Worm (Caenorhabditis elegans) whole organism, L2 larva: ENCODE measurements around the gene B0334.10.

Experiments used
- C34F6.9 ChIP-seq: fragments of 150-350 bp; optimal IDR thresholded peaks from 2 replicates; lab custom pipeline; 2014; ENCODE audit warnings: missing biosample characterization, missing genetic modification characterization
- F13H6.1 ChIP-seq: sonication (generic microtip); optimal IDR thresholded peaks from 2 replicates; lab custom pipeline; 2016; ENCODE audit warnings: missing genetic modification characterization, missing compliant biosample characterization
- Y55F3AM.14 ChIP-seq: fragments of 200-800 bp; sonication (Bioruptor generic); optimal IDR thresholded peaks from 2 replicates; lab custom pipeline; 2018; ENCODE audit warnings: mild to moderate bottlenecking, missing genetic modification characterization, missing compliant biosample characterization
- ZK546.5 ChIP-seq: sonication (generic microtip); optimal IDR thresholded peaks from 2 replicates; lab custom pipeline; 2017; ENCODE audit warnings: missing biosample characterization, missing genetic modification characterization
- alr-1 ChIP-seq: fragments of 150-350 bp; optimal IDR thresholded peaks from 2 replicates; lab custom pipeline; 2014; ENCODE audit warnings: missing biosample characterization, missing genetic modification characterization
- aly-2 ChIP-seq: fragments of 150-350 bp; optimal IDR thresholded peaks from 2 replicates; lab custom pipeline; 2014; ENCODE audit warnings: missing biosample characterization, missing genetic modification characterization
- blmp-1 ChIP-seq: sonication (generic microtip); optimal IDR thresholded peaks from 2 replicates; lab custom pipeline; 2017; ENCODE audit warnings: missing genetic modification characterization, mild to moderate bottlenecking, missing compliant biosample characterization, antibody characterized with exemption, moderate library complexity; ENCODE audit not compliant: insufficient read depth
- ceh-16 ChIP-seq: fragments of 150-350 bp; optimal IDR thresholded peaks from 2 replicates; lab custom pipeline; 2014; ENCODE audit warnings: missing biosample characterization, missing genetic modification characterization
- ceh-82 ChIP-seq: fragments of 150-350 bp; optimal IDR thresholded peaks from 2 replicates; lab custom pipeline; 2014; ENCODE audit warnings: missing biosample characterization, missing genetic modification characterization
- crh-2 ChIP-seq: sonication (generic microtip); optimal IDR thresholded peaks from 2 replicates; lab custom pipeline; 2017; ENCODE audit warnings: missing biosample characterization, missing genetic modification characterization
- dmd-4 ChIP-seq: sonication (generic microtip); optimal IDR thresholded peaks from 2 replicates; lab custom pipeline; 2017; ENCODE audit warnings: missing biosample characterization, missing genetic modification characterization
- egl-27 ChIP-seq: sonication (generic microtip); optimal IDR thresholded peaks from 3 replicates; lab custom pipeline; 2017; ENCODE audit warnings: missing biosample characterization, missing genetic modification reagents, missing genetic modification characterization
- elt-1 ChIP-seq: fragments of 150-350 bp; optimal IDR thresholded peaks from 2 replicates; lab custom pipeline; 2014; ENCODE audit warnings: missing biosample characterization, missing genetic modification characterization
- elt-3 ChIP-seq: sonication (generic microtip); optimal IDR thresholded peaks from 2 replicates; lab custom pipeline; 2017; ENCODE audit warnings: missing biosample characterization, missing genetic modification characterization
- fos-1 ChIP-seq: fragments of 150-350 bp; optimal IDR thresholded peaks from 2 replicates; lab custom pipeline; 2014; ENCODE audit warnings: missing biosample characterization, missing genetic modification characterization
- gmeb-1 ChIP-seq: fragments of 150-350 bp; optimal IDR thresholded peaks from 2 replicates; lab custom pipeline; 2014; ENCODE audit warnings: missing biosample characterization, missing genetic modification characterization
- lin-11 ChIP-seq: fragments of 150-350 bp; sonication (generic microtip); optimal IDR thresholded peaks from 2 replicates; lab custom pipeline; 2014; ENCODE audit warnings: missing biosample characterization, missing genetic modification characterization, inconsistent platforms, mixed read lengths
- lin-13 ChIP-seq: fragments of 150-350 bp; optimal IDR thresholded peaks from 2 replicates; lab custom pipeline; 2014; ENCODE audit warnings: missing biosample characterization, missing genetic modification reagents, missing genetic modification characterization
- lin-39 ChIP-seq: fragments of 150-350 bp; optimal IDR thresholded peaks from 2 replicates; lab custom pipeline; 2014; ENCODE audit warnings: missing biosample characterization, missing genetic modification reagents, missing genetic modification characterization
- lsy-2 ChIP-seq, 2 experiments: fragments of 150-350 bp in 1 of 2; sonication (generic microtip) in 1 of 2; optimal IDR thresholded peaks; 2 replicates each; lab custom pipeline; 2014 to 2017; ENCODE audit warnings: missing biosample characterization in 2 of 2, missing genetic modification characterization in 2 of 2
- mab-5 ChIP-seq: fragments of 150-350 bp; optimal IDR thresholded peaks from 2 replicates; lab custom pipeline; 2014; ENCODE audit warnings: missing biosample characterization, missing genetic modification characterization
- mdl-1 ChIP-seq, 2 experiments: fragments of 150-350 bp in 1 of 2; sonication (generic microtip) in 1 of 2; optimal IDR thresholded peaks; 2 replicates each; lab custom pipeline; 2017; ENCODE audit warnings: missing biosample characterization in 2 of 2, missing genetic modification characterization in 2 of 2
- nhr-10 ChIP-seq: sonication (generic microtip); optimal IDR thresholded peaks from 2 replicates; lab custom pipeline; 2017; ENCODE audit warnings: missing biosample characterization, missing genetic modification characterization
- nhr-11 ChIP-seq: fragments of 150-350 bp; optimal IDR thresholded peaks from 2 replicates; lab custom pipeline; 2014; ENCODE audit warnings: missing biosample characterization, missing genetic modification characterization
- nhr-12 ChIP-seq: fragments of 150-350 bp; optimal IDR thresholded peaks from 2 replicates; lab custom pipeline; 2014; ENCODE audit warnings: missing biosample characterization, missing genetic modification characterization
- nhr-129 ChIP-seq: fragments of 150-350 bp; optimal IDR thresholded peaks from 2 replicates; lab custom pipeline; 2014; ENCODE audit warnings: missing biosample characterization, missing genetic modification characterization
- nhr-21 ChIP-seq: fragments of 150-350 bp; optimal IDR thresholded peaks from 2 replicates; lab custom pipeline; 2014; ENCODE audit warnings: missing biosample characterization, missing genetic modification characterization
- nhr-25 ChIP-seq: fragments of 150-350 bp; sonication (generic microtip); optimal IDR thresholded peaks from 3 replicates; lab custom pipeline; 2014; ENCODE audit warnings: missing biosample characterization, missing genetic modification characterization
- nhr-6 ChIP-seq: fragments of 150-350 bp; optimal IDR thresholded peaks from 2 replicates; lab custom pipeline; 2014; ENCODE audit warnings: missing biosample characterization, missing genetic modification characterization
- nhr-77 ChIP-seq: fragments of 150-350 bp; optimal IDR thresholded peaks from 2 replicates; lab custom pipeline; 2014; ENCODE audit warnings: missing biosample characterization, missing genetic modification characterization
- peb-1 ChIP-seq: fragments of 150-350 bp; optimal IDR thresholded peaks from 2 replicates; lab custom pipeline; 2014; ENCODE audit warnings: missing biosample characterization, missing genetic modification characterization
- sem-4 ChIP-seq: fragments of 150-350 bp; optimal IDR thresholded peaks from 2 replicates; lab custom pipeline; 2014; ENCODE audit warnings: missing biosample characterization, missing genetic modification reagents, missing genetic modification characterization
- skn-1 ChIP-seq: sonication (generic microtip); optimal IDR thresholded peaks from 2 replicates; lab custom pipeline; 2017; ENCODE audit warnings: missing biosample characterization, missing genetic modification characterization
- sma-3 ChIP-seq: sonication (generic microtip); optimal IDR thresholded peaks from 2 replicates; lab custom pipeline; 2016; ENCODE audit warnings: missing genetic modification reagents, missing genetic modification characterization, missing compliant biosample characterization
- sma-9 ChIP-seq, 2 experiments: fragments of 150-350 bp in 1 of 2; sonication (generic microtip) in 1 of 2; optimal IDR thresholded peaks; 2 replicates each; lab custom pipeline; 2014 to 2016; ENCODE audit warnings: missing genetic modification characterization in 2 of 2, mild to moderate bottlenecking in 1 of 2, missing biosample characterization in 1 of 2, missing compliant biosample characterization in 1 of 2, missing genetic modification reagents in 1 of 2, moderate library complexity in 1 of 2
- snpc-4 ChIP-seq: fragments of 150-350 bp; optimal IDR thresholded peaks from 2 replicates; lab custom pipeline; 2014; ENCODE audit warnings: missing biosample characterization, missing genetic modification characterization
- unc-55 ChIP-seq: fragments of 150-350 bp; sonication (generic microtip); optimal IDR thresholded peaks from 3 replicates; lab custom pipeline; 2014; ENCODE audit warnings: missing biosample characterization, missing genetic modification reagents, missing genetic modification characterization
- unc-62 ChIP-seq: fragments of 150-350 bp; optimal IDR thresholded peaks from 2 replicates; lab custom pipeline; 2014; ENCODE audit warnings: missing biosample characterization, missing genetic modification reagents, missing genetic modification characterization
- zag-1 ChIP-seq: fragments of 150-350 bp; optimal IDR thresholded peaks from 2 replicates; lab custom pipeline; 2014; ENCODE audit warnings: missing biosample characterization, missing genetic modification characterization
- ztf-1 ChIP-seq: fragments of 200-800 bp; sonication (Bioruptor generic); conservative IDR thresholded peaks from 2 replicates; pipeline ENCODE4 v1.3.6; 2022; ENCODE audit warnings: missing genetic modification characterization, missing compliant biosample characterization
- ztf-11 ChIP-seq: sonication (generic microtip); optimal IDR thresholded peaks from 2 replicates; lab custom pipeline; 2017; ENCODE audit warnings: missing biosample characterization, missing genetic modification characterization
- ztf-4 ChIP-seq: fragments of 150-350 bp; optimal IDR thresholded peaks from 2 replicates; lab custom pipeline; 2014; ENCODE audit warnings: missing biosample characterization, missing genetic modification characterization

Gene B0334.10

ce11 chrII:11479076-11479475 lies 39.2 kb upstream of the B0334.10 start, which contains the start of gene W02B12.12:
Gene W02B12.12, minus strand, starts transcription at chrII:11479176.
- no peak for TF ChIP-seq gmeb-1
- TF ChIP-seq egl-27 (tag; lab: Kevin White, UChicago): no peak
- no peak for TF ChIP-seq nhr-77 (tag; lab: Kevin White, UChicago)
- no peak for TF ChIP-seq C34F6.9 (tag; lab: Kevin White, UChicago)
- no peak for TF ChIP-seq elt-1 (tag; lab: Kevin White, UChicago)
- no peak for TF ChIP-seq unc-55
- no peak for TF ChIP-seq peb-1
- TF ChIP-seq, all 48 proteins: peak for 0

ce11 chrII:11484600-11484999 lies 33.7 kb upstream of the B0334.10 start:
- TF ChIP-seq lsy-2 (tag; optimal IDR thresholded peaks at IDR 0.05; lab: Kevin White, UChicago) (peak; percentile 48 to 88), lin-39 (tag; lab: Kevin White, UChicago) (no peak), fos-1 (tag; lab: Kevin White, UChicago) (peak; percentile 70), lin-13 (GFP tag; lab: Kevin White, UChicago) (no peak), Y55F3AM.14 (GFP tag; lab: Kevin White, UChicago) (peak; percentile 85), dmd-4 (tag; lab: Kevin White, UChicago) (no peak), nhr-6 (tag; lab: Kevin White, UChicago) (peak; percentile 23), peb-1 (no peak), elt-3 (tag; lab: Kevin White, UChicago) (no peak), ztf-4 (tag; lab: Kevin White, UChicago) (peak; percentile 59), gmeb-1 (peak; percentile 56), mab-5 (tag; lab: Kevin White, UChicago) (peak; percentile 54), elt-1 (tag; lab: Kevin White, UChicago) (no peak), ztf-11 (tag; lab: Kevin White, UChicago) (no peak), nhr-10 (tag; lab: Kevin White, UChicago) (no peak), F13H6.1 (tag; lab: Kevin White, UChicago) (peak; percentile 48), crh-2 (tag; lab: Kevin White, UChicago) (peak; percentile 63), ceh-82 (tag; lab: Kevin White, UChicago) (peak; percentile 59), zag-1 (peak; percentile 1), unc-55 (peak; percentile 74), sma-3 (GFP tag; lab: Kevin White, UChicago) (peak; percentile 67), nhr-21 (tag; lab: Kevin White, UChicago) (peak; percentile 79), mdl-1 (tag; optimal IDR thresholded peaks at IDR 0.05; lab: Kevin White, UChicago) (peak; percentile 25 to 64), aly-2 (tag; lab: Kevin White, UChicago) (no peak), ztf-1 (GFP tag; lab: Robert Waterston, UW) (no peak), egl-27 (tag; lab: Kevin White, UChicago) (peak; percentile 35), snpc-4 (peak; percentile 19), C34F6.9 (tag; lab: Kevin White, UChicago) (peak; percentile 78), lin-11 (tag; lab: Kevin White, UChicago) (peak; percentile 92), sem-4 (tag; lab: Kevin White, UChicago) (no peak), ceh-16 (peak; percentile 13), alr-1 (no peak), nhr-12 (tag; lab: Kevin White, UChicago) (no peak), nhr-129 (peak; percentile 88), sma-9 (GFP tag; optimal IDR thresholded peaks at IDR 0.05; lab: Kevin White, UChicago) (peak; percentile 72), sma-9 (tag; optimal IDR thresholded peaks at IDR 0.05; lab: Kevin White, UChicago) (no peak), nhr-11 (tag; lab: Kevin White, UChicago) (peak; percentile 39), ZK546.5 (tag; lab: Kevin White, UChicago) (no peak), nhr-77 (tag; lab: Kevin White, UChicago) (no peak), nhr-25 (tag; lab: Kevin White, UChicago) (peak; percentile 58), unc-62 (no peak), skn-1 (tag; lab: Kevin White, UChicago) (no peak)

- TF ChIP-seq Y55F3AM.14 (GFP tag; lab: Kevin White, UChicago): no peak
- TF ChIP-seq egl-27 (tag; lab: Kevin White, UChicago): no peak
- peak; percentile 8 for TF ChIP-seq blmp-1 (tag; lab: Kevin White, UChicago)
- TF ChIP-seq, all 48 proteins: peak for 1
Observed at ce11 chrII:11485200-11485599, 33.1 kb upstream of the B0334.10 start, which contains the start of gene twk-5. Gene twk-5, minus strand, starts transcription at chrII:11485300.
